ENCODE assay signal across 4 worm cellular contexts in the genomic region with DNA sequence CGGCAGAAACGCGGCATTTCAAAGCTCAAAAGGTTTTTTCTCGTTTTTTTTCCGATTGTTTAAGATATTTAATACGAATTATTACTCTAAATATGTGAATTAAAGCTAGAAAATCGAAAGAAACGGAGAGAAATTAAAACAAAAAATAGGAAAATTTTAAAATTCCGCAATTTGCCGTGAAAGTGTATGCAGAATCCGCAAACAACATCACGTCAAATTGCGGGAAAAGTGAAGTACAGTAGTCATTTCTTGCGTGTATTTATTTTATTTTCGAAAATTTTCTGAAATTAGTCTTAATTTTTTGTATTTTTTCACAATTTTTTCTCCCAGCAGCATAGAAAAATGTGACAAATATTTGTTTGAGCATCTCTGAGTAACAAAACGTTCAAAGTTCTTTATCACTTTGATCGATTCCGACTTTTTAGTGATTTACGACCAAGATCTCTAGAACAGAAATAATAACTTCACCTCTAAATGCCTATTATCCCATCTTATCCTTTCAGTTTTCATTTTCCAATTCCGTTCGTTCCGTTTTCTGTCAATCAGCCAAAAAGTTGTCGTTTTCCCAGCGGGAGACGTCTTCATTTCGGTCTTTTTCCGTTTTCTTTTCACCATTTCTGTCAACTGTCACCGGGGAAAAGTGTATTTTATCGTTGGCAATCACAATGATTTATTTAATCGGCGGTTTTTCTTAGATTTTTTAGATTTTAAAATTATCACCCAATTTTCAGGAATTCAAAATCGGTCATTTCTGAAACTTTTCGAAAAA.
TF ChIP-seq lines count a peak whose summit lies in the region.

No protein-coding gene starts in this region.

TF ChIP-seq in whole organism, L1 larva, 84 proteins besides CTCF, POLR2A, EP300 and RAD21:
- TF ChIP-seq elt-2 (tag; optimal IDR thresholded peaks at IDR 0.05; lab: Kevin White, UChicago) (no peak), elt-3 (tag; optimal IDR thresholded peaks at IDR 0.05; lab: Kevin White, UChicago) (peak in 1 of 6 experiments; percentile 3), blmp-1 (tag; optimal IDR thresholded peaks at IDR 0.05; lab: Kevin White, UChicago) (peak; percentile 91), nhr-85 (tag; lab: Kevin White, UChicago) (peak; percentile 57)
TF ChIP-seq in whole organism, L1 larva: peak in this region for 3.

TF ChIP-seq in whole organism, L4 larva, 104 proteins besides CTCF, POLR2A, EP300 and RAD21:
- TF ChIP-seq D1046.2 (GFP tag; IDR thresholded peaks at IDR 0.05; lab: Robert Waterston, UW) = no peak
- peak in 1 of 2 experiments; percentile 11 for TF ChIP-seq unc-62 (GFP tag; optimal IDR thresholded peaks at IDR 0.05 in 1 of 2; lab: Kevin White, UChicago)
- no peak for TF ChIP-seq unc-62 (tag; optimal IDR thresholded peaks at IDR 0.05; lab: Kevin White, UChicago)
- peak; percentile 16 for TF ChIP-seq aha-1 (tag; lab: Kevin White, UChicago)
- TF ChIP-seq ceh-82 (tag; optimal IDR thresholded peaks at IDR 0.05; lab: Kevin White, UChicago) = no peak

TF ChIP-seq in whole organism, mixed stage, embryonic, 35 proteins besides CTCF, POLR2A, EP300 and RAD21:
- TF ChIP-seq blmp-1 (tag; optimal IDR thresholded peaks at IDR 0.05; lab: Kevin White, UChicago) (peak; percentile 5), hlh-1 (tag; optimal IDR thresholded peaks at IDR 0.05; lab: Kevin White, UChicago) (no peak)
TF ChIP-seq in whole organism, mixed stage, embryonic: peak in this region for 1.

TF ChIP-seq in whole organism, young adult, 124 proteins besides CTCF, POLR2A, EP300 and RAD21:
- TF ChIP-seq hmg-1.2 (GFP tag; IDR thresholded peaks at IDR 0.05; lab: Robert Waterston, UW) (peak; percentile 23; the same call in 1 of the 2 replicates), nhr-27 (tag; optimal IDR thresholded peaks at IDR 0.05; lab: Kevin White, UChicago) (no peak), F37B4.10 (GFP tag; IDR thresholded peaks at IDR 0.05; lab: Robert Waterston, UW) (no peak), snpc-1.1 (tag; optimal IDR thresholded peaks at IDR 0.05; lab: Kevin White, UChicago; ENCODE audit: insufficient read depth) (no peak), D2030.7 (GFP tag; IDR thresholded peaks at IDR 0.05; lab: Robert Waterston, UW) (peak; percentile 49; the same call in 1 of the 2 replicates), cebp-1 (GFP tag; IDR thresholded peaks at IDR 0.05; lab: Robert Waterston, UW) (no peak), cebp-1 (tag; optimal IDR thresholded peaks at IDR 0.05; lab: Kevin White, UChicago) (no peak), lsl-1 (GFP tag; optimal IDR thresholded peaks at IDR 0.05; lab: Kevin White, UChicago) (peak; percentile 80), sea-2 (GFP tag; IDR thresholded peaks at IDR 0.05; lab: Robert Waterston, UW) (no peak), snpc-1.3 (tag; optimal IDR thresholded peaks at IDR 0.05; lab: Kevin White, UChicago; ENCODE audit: insufficient read depth) (peak; percentile 54), nhr-179 (tag; optimal IDR thresholded peaks at IDR 0.05; lab: Kevin White, UChicago) (no peak), snpc-4 (GFP tag; optimal IDR thresholded peaks at IDR 0.05; lab: Kevin White, UChicago) (no peak), snpc-4 (tag; optimal IDR thresholded peaks at IDR 0.05; lab: Kevin White, UChicago) (peak in 2 of 4 experiments; percentile 14 to 31), lin-54 (GFP tag; optimal IDR thresholded peaks at IDR 0.05; lab: Kevin White, UChicago) (peak; percentile 49), F49E8.2 (tag; optimal IDR thresholded peaks at IDR 0.05; lab: Kevin White, UChicago; ENCODE audit: insufficient read depth) (peak; percentile 39), T26A5.8 (tag; optimal IDR thresholded peaks at IDR 0.05; lab: Kevin White, UChicago) (no peak), tbp1 (GFP tag; optimal IDR thresholded peaks at IDR 0.05; lab: Kevin White, UChicago) (peak; percentile 17), madf-6 (GFP tag; IDR thresholded peaks at IDR 0.05; lab: Robert Waterston, UW) (peak; percentile 51; the same call in 1 of the 2 replicates), snpc-3.4 (tag; optimal IDR thresholded peaks at IDR 0.05; lab: Kevin White, UChicago) (peak; percentile 10)
